Worm (Caenorhabditis elegans) whole organism, mixed stage, embryonic: ENCODE measurements around the gene math-45.

Experiments used
- flh-1 ChIP-seq: fragments of 200-800 bp; sonication (Bioruptor generic); optimal IDR thresholded peaks from 2 replicates; lab custom pipeline; 2018; ENCODE audit warnings: mild to moderate bottlenecking, missing genetic modification characterization, moderate library complexity, missing compliant biosample characterization
- lin-13 ChIP-seq: fragments of 150-350 bp; optimal IDR thresholded peaks from 2 replicates; lab custom pipeline; 2014; ENCODE audit warnings: missing biosample characterization, missing genetic modification characterization
- mls-2 ChIP-seq: sonication (generic microtip); optimal IDR thresholded peaks from 2 replicates; lab custom pipeline; 2016; ENCODE audit warnings: mild to moderate bottlenecking, missing genetic modification characterization, moderate library complexity, missing compliant biosample characterization
- nhr-12 ChIP-seq: fragments of 150-350 bp; optimal IDR thresholded peaks from 2 replicates; lab custom pipeline; 2014; ENCODE audit warnings: missing biosample characterization, missing genetic modification characterization
- nhr-2 ChIP-seq: fragments of 150-350 bp; optimal IDR thresholded peaks from 2 replicates; lab custom pipeline; 2014; ENCODE audit warnings: missing biosample characterization, missing genetic modification characterization
- nhr-237 ChIP-seq: fragments of 150-350 bp; optimal IDR thresholded peaks from 2 replicates; lab custom pipeline; 2014; ENCODE audit warnings: missing biosample characterization, missing genetic modification characterization
- nhr-28 ChIP-seq: fragments of 150-350 bp; optimal IDR thresholded peaks from 2 replicates; lab custom pipeline; 2014; ENCODE audit warnings: missing biosample characterization, missing genetic modification characterization
- pha-4 ChIP-seq: fragments of 150-350 bp; optimal IDR thresholded peaks from 2 replicates; lab custom pipeline; 2018; ENCODE audit warnings: missing biosample characterization, missing genetic modification reagents, missing genetic modification characterization
- snpc-4 ChIP-seq: fragments of 150-350 bp; optimal IDR thresholded peaks from 2 replicates; lab custom pipeline; 2014; ENCODE audit warnings: missing biosample characterization, missing genetic modification characterization
- unc-120 ChIP-seq: sonication (generic microtip); optimal IDR thresholded peaks from 2 replicates; lab custom pipeline; 2017; ENCODE audit warnings: missing genetic modification characterization, missing compliant biosample characterization; ENCODE audit not compliant: poor library complexity, severe bottlenecking
- unc-39 ChIP-seq: fragments of 150-350 bp; optimal IDR thresholded peaks from 2 replicates; lab custom pipeline; 2014; ENCODE audit warnings: missing biosample characterization, missing genetic modification characterization
- unc-62 ChIP-seq: fragments of 150-350 bp; optimal IDR thresholded peaks from 2 replicates; lab custom pipeline; 2014; ENCODE audit warnings: missing biosample characterization, missing genetic modification reagents, missing genetic modification characterization
- ztf-11 ChIP-seq: fragments of 150-350 bp; optimal IDR thresholded peaks from 2 replicates; lab custom pipeline; 2014; ENCODE audit warnings: missing biosample characterization, missing genetic modification characterization

ce11 chrII:1538589-1538988, 21.3 kb upstream of the math-45 start, which contains the start of gene fbxb-44:
- TF ChIP-seq unc-62 (GFP tag; lab: Kevin White, UChicago) (no peak), nhr-237 (tag; lab: Kevin White, UChicago) (no peak), snpc-4 (tag; lab: Kevin White, UChicago) (no peak), nhr-12 (tag; lab: Kevin White, UChicago) (no peak), unc-39 (tag; lab: Kevin White, UChicago) (no peak), mls-2 (tag; lab: Kevin White, UChicago) (no peak), flh-1 (GFP tag; lab: Kevin White, UChicago) (no peak), ztf-11 (tag; lab: Kevin White, UChicago) (no peak), pha-4 (tag; lab: Kevin White, UChicago) (no peak), unc-120 (tag; lab: Kevin White, UChicago) (no peak), nhr-2 (tag; lab: Kevin White, UChicago) (no peak), nhr-28 (tag; lab: Kevin White, UChicago) (no peak), lin-13 (tag; lab: Kevin White, UChicago) (no peak)
